Fruit fly (Drosophila melanogaster): ENCODE measurements around the gene AnxB9.

Gene AnxB9

dm6 chr3R:21065010-21065695 is at the start of gene AnxB9:
Gene AnxB9, plus strand, starts transcription at chr3R:21065241.
- TF ChIP-seq CTCF (optimal IDR thresholded peaks at IDR 0.05) (peak in 1 of 2 experiments; percentile 22), CG8478 (optimal IDR thresholded peaks at IDR 0.05) (no peak)

dm6 chr3R:21015636-21016035 is 49.4 kb upstream of the AnxB9 start, which contains the start of gene CG5697:
Gene CG5697, plus strand, starts transcription at chr3R:21015949.
- TF ChIP-seq CTCF (optimal IDR thresholded peaks at IDR 0.05) (no peak), CG8478 (optimal IDR thresholded peaks at IDR 0.05) (no peak)

- TF ChIP-seq CTCF (optimal IDR thresholded peaks at IDR 0.05) (peak; percentile 92 to 94), CG8478 (optimal IDR thresholded peaks at IDR 0.05) (no peak)
These were observed 47.5 kb upstream of the AnxB9 start, which contains the start of gene Rlip for dm6 chr3R:21017464-21018080. Gene Rlip, plus strand, starts transcription at chr3R:21017684.

dm6 chr3R:21019073-21019472 is 46.0 kb upstream of the AnxB9 start:
- TF ChIP-seq CG8478 (optimal IDR thresholded peaks at IDR 0.05) (no peak), CTCF (optimal IDR thresholded peaks at IDR 0.05) (no peak)

- TF ChIP-seq CTCF (optimal IDR thresholded peaks at IDR 0.05) (no peak), CG8478 (optimal IDR thresholded peaks at IDR 0.05) (no peak)
These were observed 42.1 kb upstream of the AnxB9 start for dm6 chr3R:21022769-21023517.

- TF ChIP-seq CG8478 (optimal IDR thresholded peaks at IDR 0.05), result no peak
These were observed 41.0 kb upstream of the AnxB9 start, which contains the start of gene peg for dm6 chr3R:21023902-21024541. Gene peg, minus strand, starts transcription at chr3R:21024163.

- no peak for TF ChIP-seq CTCF (optimal IDR thresholded peaks at IDR 0.05)
- no peak for TF ChIP-seq CG8478 (optimal IDR thresholded peaks at IDR 0.05)
These were observed 39.5 kb upstream of the AnxB9 start for dm6 chr3R:21025508-21025907.

dm6 chr3R:21042399-21042798 is 22.6 kb upstream of the AnxB9 start, which contains the start of gene Dhc93AB:
Gene Dhc93AB, minus strand, starts transcription at chr3R:21042499.
- no peak for TF ChIP-seq CG8478 (optimal IDR thresholded peaks at IDR 0.05)
- TF ChIP-seq CTCF (optimal IDR thresholded peaks at IDR 0.05), result no peak

- TF ChIP-seq CG8478 (optimal IDR thresholded peaks at IDR 0.05) (no peak), CTCF (optimal IDR thresholded peaks at IDR 0.05) (no peak)
These were observed 21.4 kb upstream of the AnxB9 start, which contains the start of gene CG12278 for dm6 chr3R:21043549-21044118. Gene CG12278, plus strand, starts transcription at chr3R:21044068.

dm6 chr3R:21045742-21046141 is 19.3 kb upstream of the AnxB9 start, which contains the start of gene CG31189:
Gene CG31189, minus strand, starts transcription at chr3R:21045842.
- no peak for TF ChIP-seq CG8478 (optimal IDR thresholded peaks at IDR 0.05)
- no peak for TF ChIP-seq CTCF (optimal IDR thresholded peaks at IDR 0.05)

dm6 chr3R:21046927-21047326 is 18.1 kb upstream of the AnxB9 start, which contains the start of gene CG31207:
Gene CG31207, minus strand, starts transcription at chr3R:21047027.
- TF ChIP-seq CG8478 (optimal IDR thresholded peaks at IDR 0.05), result no peak
- TF ChIP-seq CTCF (optimal IDR thresholded peaks at IDR 0.05), result no peak

dm6 chr3R:21048729-21049128 is 16.3 kb upstream of the AnxB9 start, which contains the start of gene CG7079:
Gene CG7079, minus strand, starts transcription at chr3R:21048829.
- no peak for TF ChIP-seq CTCF (optimal IDR thresholded peaks at IDR 0.05)
- TF ChIP-seq CG8478 (optimal IDR thresholded peaks at IDR 0.05), result no peak

dm6 chr3R:21050875-21051274 is 14.2 kb upstream of the AnxB9 start, which contains the start of gene Jhbp15:
Gene Jhbp15, minus strand, starts transcription at chr3R:21050975.
- TF ChIP-seq CTCF (optimal IDR thresholded peaks at IDR 0.05), result no peak
- TF ChIP-seq CG8478 (optimal IDR thresholded peaks at IDR 0.05), result no peak

dm6 chr3R:21057519-21057918 is 7.5 kb upstream of the AnxB9 start:
- no peak for TF ChIP-seq CG8478 (optimal IDR thresholded peaks at IDR 0.05)
